Comparison of ENCODE assay signal across 5 worm cellular contexts in the genomic region with DNA sequence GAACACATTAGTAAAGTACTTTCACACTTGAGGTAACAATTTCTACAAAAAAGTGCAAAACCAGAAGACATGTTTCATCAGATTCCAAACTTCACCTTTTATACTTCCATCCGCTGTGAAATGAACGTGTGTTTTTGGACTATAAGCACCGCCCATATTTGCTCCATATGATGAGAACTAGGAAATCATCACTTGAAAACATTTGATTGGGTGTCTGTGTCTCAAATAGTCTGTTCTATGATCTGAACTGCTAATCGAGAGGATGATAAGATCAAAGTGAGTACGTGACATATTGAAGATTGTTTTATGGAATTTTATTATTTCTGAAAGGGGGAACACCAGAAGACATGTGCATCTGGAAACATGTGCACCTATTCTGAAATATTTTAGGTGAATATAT.
TF ChIP-seq lines count a peak whose summit lies in the region.

No protein-coding gene starts in this region.

TF ChIP-seq in whole organism, L1 larva, 84 proteins besides CTCF, POLR2A, EP300 and RAD21:
- TF ChIP-seq C04F5.9 (tag; optimal IDR thresholded peaks at IDR 0.05; lab: Kevin White, UChicago) = no peak
- no peak for TF ChIP-seq isw-1 (GFP tag; IDR thresholded peaks at IDR 0.05; lab: Robert Waterston, UW)
- peak; percentile 9 for TF ChIP-seq snu-23 (GFP tag; optimal IDR thresholded peaks at IDR 0.05; lab: Kevin White, UChicago)
- peak; percentile 34 for TF ChIP-seq lin-14 (GFP tag; optimal IDR thresholded peaks at IDR 0.05; lab: Kevin White, UChicago)
- TF ChIP-seq nhr-19 (GFP tag; conservative IDR thresholded peaks at IDR 0.05; lab: Robert Waterston, UW) = 0 out of 2 replicates have a peak, but pooled peaks have one; percentile 14
- no peak for TF ChIP-seq ets-5 (GFP tag; IDR thresholded peaks at IDR 0.05; lab: Robert Waterston, UW)
- peak; percentile 12 for TF ChIP-seq nhr-90 (tag; optimal IDR thresholded peaks at IDR 0.05; lab: Kevin White, UChicago; ENCODE audit: poor library complexity)
- TF ChIP-seq blmp-1 (tag; optimal IDR thresholded peaks at IDR 0.05; lab: Kevin White, UChicago) = peak; percentile 39
- TF ChIP-seq skn-1 (tag; optimal IDR thresholded peaks at IDR 0.05; lab: Kevin White, UChicago) = peak; percentile 44
- TF ChIP-seq nhr-20 (tag; optimal IDR thresholded peaks at IDR 0.05; lab: Kevin White, UChicago) = peak; percentile 45
- TF ChIP-seq grh-1 (GFP tag; IDR thresholded peaks at IDR 0.05; lab: Robert Waterston, UW) = no peak
- no peak for TF ChIP-seq unc-98 (GFP tag; IDR thresholded peaks at IDR 0.05; lab: Robert Waterston, UW)
- no peak for TF ChIP-seq efl-1 (optimal IDR thresholded peaks at IDR 0.05; lab: Kevin White, UChicago)
- TF ChIP-seq efl-1 (GFP tag; optimal IDR thresholded peaks at IDR 0.05 in 1 of 2; lab: Kevin White, UChicago) = peak in 1 of 2 experiments; percentile 27
- TF ChIP-seq mep-1 (tag; optimal IDR thresholded peaks at IDR 0.05; lab: Kevin White, UChicago) = no peak
- peak in 4 of 6 experiments; percentile 22 to 47 (median 31) for TF ChIP-seq elt-3 (tag; optimal IDR thresholded peaks at IDR 0.05; lab: Kevin White, UChicago)
TF ChIP-seq in whole organism, L1 larva: peak in this region for 9.

TF ChIP-seq in whole organism, L2 larva, 48 proteins besides CTCF, POLR2A, EP300 and RAD21 (continues in another document):
- no peak for TF ChIP-seq nhr-11 (tag; optimal IDR thresholded peaks at IDR 0.05; lab: Kevin White, UChicago)
- no peak for TF ChIP-seq C34F6.9 (tag; optimal IDR thresholded peaks at IDR 0.05; lab: Kevin White, UChicago)
- TF ChIP-seq nhr-12 (tag; optimal IDR thresholded peaks at IDR 0.05; lab: Kevin White, UChicago) = no peak
- no peak for TF ChIP-seq mab-5 (tag; optimal IDR thresholded peaks at IDR 0.05; lab: Kevin White, UChicago)
- TF ChIP-seq ztf-4 (tag; optimal IDR thresholded peaks at IDR 0.05; lab: Kevin White, UChicago) = no peak
- no peak for TF ChIP-seq nhr-10 (tag; optimal IDR thresholded peaks at IDR 0.05; lab: Kevin White, UChicago)
- no peak for TF ChIP-seq nhr-6 (tag; optimal IDR thresholded peaks at IDR 0.05; lab: Kevin White, UChicago)
- no peak for TF ChIP-seq ZK546.5 (tag; optimal IDR thresholded peaks at IDR 0.05; lab: Kevin White, UChicago)
- no peak for TF ChIP-seq alr-1 (tag; optimal IDR thresholded peaks at IDR 0.05; lab: Kevin White, UChicago)
- TF ChIP-seq sma-9 (GFP tag; optimal IDR thresholded peaks at IDR 0.05; lab: Kevin White, UChicago) = peak; percentile 87
- TF ChIP-seq sma-9 (tag; optimal IDR thresholded peaks at IDR 0.05; lab: Kevin White, UChicago) = no peak
- TF ChIP-seq sma-3 (GFP tag; optimal IDR thresholded peaks at IDR 0.05; lab: Kevin White, UChicago) = no peak
- no peak for TF ChIP-seq dmd-4 (tag; optimal IDR thresholded peaks at IDR 0.05; lab: Kevin White, UChicago)
- TF ChIP-seq snpc-4 (tag; optimal IDR thresholded peaks at IDR 0.05; lab: Kevin White, UChicago) = no peak
- TF ChIP-seq unc-55 (GFP tag; optimal IDR thresholded peaks at IDR 0.05; lab: Kevin White, UChicago) = no peak
- TF ChIP-seq ztf-11 (tag; optimal IDR thresholded peaks at IDR 0.05; lab: Kevin White, UChicago) = no peak
- no peak for TF ChIP-seq egl-27 (tag; optimal IDR thresholded peaks at IDR 0.05; lab: Kevin White, UChicago)
- TF ChIP-seq peb-1 (tag; optimal IDR thresholded peaks at IDR 0.05; lab: Kevin White, UChicago) = no peak
- TF ChIP-seq nhr-77 (tag; optimal IDR thresholded peaks at IDR 0.05; lab: Kevin White, UChicago) = peak; percentile 35

TF ChIP-seq in whole organism, L3 larva, 47 proteins besides CTCF, POLR2A, EP300 and RAD21:
- TF ChIP-seq pqm-1 (tag; optimal IDR thresholded peaks at IDR 0.05; lab: Kevin White, UChicago) (peak; percentile 79), tbx-2 (tag; optimal IDR thresholded peaks at IDR 0.05; lab: Kevin White, UChicago) (no peak), elt-2 (tag; optimal IDR thresholded peaks at IDR 0.05; lab: Kevin White, UChicago) (peak; percentile 31), nhr-43 (tag; optimal IDR thresholded peaks at IDR 0.05; lab: Kevin White, UChicago; ENCODE audit: poor library complexity, severe bottlenecking) (peak; percentile 77), unc-62 (GFP tag; optimal IDR thresholded peaks at IDR 0.05; lab: Kevin White, UChicago) (no peak)

TF ChIP-seq in whole organism, L4 larva, 104 proteins besides CTCF, POLR2A, EP300 and RAD21 (continues in another document):
- no peak for TF ChIP-seq pha-4 (GFP tag; IDR thresholded peaks at IDR 0.05; lab: Robert Waterston, UW)
- no peak for TF ChIP-seq pha-4 (tag; optimal IDR thresholded peaks at IDR 0.05; lab: Kevin White, UChicago)
- no peak for TF ChIP-seq daf-16 (GFP tag; optimal IDR thresholded peaks at IDR 0.05; lab: Kevin White, UChicago)
- peak; percentile 0 for TF ChIP-seq daf-16 (tag; optimal IDR thresholded peaks at IDR 0.05; lab: Kevin White, UChicago)
- no peak for TF ChIP-seq arid-1 (GFP tag; conservative IDR thresholded peaks at IDR 0.05; lab: Robert Waterston, UW)
- TF ChIP-seq mxl-2 (GFP tag; conservative IDR thresholded peaks at IDR 0.05; lab: Robert Waterston, UW) = no peak
- TF ChIP-seq jun-1 (tag; optimal IDR thresholded peaks at IDR 0.05; lab: Kevin White, UChicago) = no peak
- no peak for TF ChIP-seq nhr-11 (tag; optimal IDR thresholded peaks at IDR 0.05; lab: Kevin White, UChicago)
- TF ChIP-seq nhr-111 (GFP tag; optimal IDR thresholded peaks at IDR 0.05; lab: Kevin White, UChicago) = no peak
- no peak for TF ChIP-seq ceh-62 (tag; optimal IDR thresholded peaks at IDR 0.05; lab: Kevin White, UChicago)
- no peak for TF ChIP-seq unc-62 (GFP tag; optimal IDR thresholded peaks at IDR 0.05 in 1 of 2; lab: Kevin White, UChicago)
- no peak for TF ChIP-seq unc-62 (tag; optimal IDR thresholded peaks at IDR 0.05; lab: Kevin White, UChicago)
- no peak for TF ChIP-seq gei-8 (GFP tag; optimal IDR thresholded peaks at IDR 0.05; lab: Kevin White, UChicago)
- TF ChIP-seq lin-15B (tag; optimal IDR thresholded peaks at IDR 0.05; lab: Kevin White, UChicago) = no peak
- TF ChIP-seq nhr-10 (tag; optimal IDR thresholded peaks at IDR 0.05; lab: Kevin White, UChicago) = no peak
- TF ChIP-seq T26A8.4 (GFP tag; IDR thresholded peaks at IDR 0.05; lab: Robert Waterston, UW) = no peak
- peak; percentile 4 for TF ChIP-seq ama-1 (optimal IDR thresholded peaks at IDR 0.05; lab: Kevin White, UChicago)
- TF ChIP-seq nhr-76 (tag; optimal IDR thresholded peaks at IDR 0.05; lab: Kevin White, UChicago) = no peak
- TF ChIP-seq zag-1 (tag; optimal IDR thresholded peaks at IDR 0.05; lab: Kevin White, UChicago) = no peak
- TF ChIP-seq vab-7 (GFP tag; IDR thresholded peaks at IDR 0.05; lab: Robert Waterston, UW) = no peak
- TF ChIP-seq snpc-1.2 (GFP tag; IDR thresholded peaks at IDR 0.05; lab: Robert Waterston, UW) = no peak
- TF ChIP-seq mdl-1 (tag; optimal IDR thresholded peaks at IDR 0.05; lab: Kevin White, UChicago) = peak in 1 of 2 experiments; percentile 48
- TF ChIP-seq ceh-44 (GFP tag; IDR thresholded peaks at IDR 0.05; lab: Robert Waterston, UW) = no peak
- TF ChIP-seq F26F4.8 (GFP tag; conservative IDR thresholded peaks at IDR 0.05; lab: Robert Waterston, UW) = no peak
- TF ChIP-seq nhr-48 (tag; optimal IDR thresholded peaks at IDR 0.05; lab: Kevin White, UChicago) = peak; percentile 20
- TF ChIP-seq lsy-2 (tag; optimal IDR thresholded peaks at IDR 0.05; lab: Kevin White, UChicago) = peak in 1 of 2 experiments; percentile 13
- TF ChIP-seq mxl-3 (GFP tag; optimal IDR thresholded peaks at IDR 0.05; lab: Kevin White, UChicago) = peak; percentile 40

TF ChIP-seq in whole organism, young adult, 124 proteins besides CTCF, POLR2A, EP300 and RAD21:
- no peak for TF ChIP-seq ceh-27 (GFP tag; optimal IDR thresholded peaks at IDR 0.05; lab: Kevin White, UChicago)
- no peak for TF ChIP-seq ceh-58 (GFP tag; IDR thresholded peaks at IDR 0.05; lab: Robert Waterston, UW)
- no peak for TF ChIP-seq efl-1 (GFP tag; optimal IDR thresholded peaks at IDR 0.05; lab: Kevin White, UChicago)
- no peak for TF ChIP-seq aptf-2 (GFP tag; conservative IDR thresholded peaks at IDR 0.05; lab: Robert Waterston, UW)
- TF ChIP-seq lin-26 (GFP tag; IDR thresholded peaks at IDR 0.05; lab: Robert Waterston, UW) = 0 out of 2 replicates have a peak, but pooled peaks have one; percentile 34
- TF ChIP-seq pha-4 (tag; optimal IDR thresholded peaks at IDR 0.05; lab: Kevin White, UChicago) = no peak
TF ChIP-seq in whole organism, young adult: peak in this region for 1.
